Worm (Caenorhabditis elegans): ENCODE measurements around the gene K07C11.8.

DNA sequence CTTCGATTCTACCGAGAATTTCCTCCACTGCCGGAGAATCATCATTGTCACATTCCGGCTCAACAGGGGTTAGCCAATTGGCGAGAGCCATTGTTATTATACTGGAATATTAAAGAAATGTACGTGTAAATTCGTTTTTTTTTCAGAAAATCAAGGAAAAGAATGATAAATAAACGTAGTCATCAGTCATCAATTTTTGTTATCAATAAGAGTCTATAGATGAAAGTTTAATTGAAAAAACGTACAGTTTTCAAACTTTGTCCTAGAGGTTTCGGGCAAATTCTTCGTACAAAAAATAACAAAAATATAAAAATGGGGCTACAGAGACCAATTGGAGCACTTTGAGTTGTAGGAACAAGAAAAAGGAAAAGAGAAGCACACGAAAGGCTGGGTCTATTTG lies 18.7 kb downstream of the K07C11.8 start, which contains the start of gene F20D6.11:
- TF ChIP-seq klf-2 (GFP tag; conservative IDR thresholded peaks at IDR 0.05), result no peak
- TF ChIP-seq ztf-29 (GFP tag; IDR thresholded peaks at IDR 0.05), result no peak
- no peak for TF ChIP-seq ref-1 (GFP tag; conservative IDR thresholded peaks at IDR 0.05)
- TF ChIP-seq cog-1 (tag; optimal IDR thresholded peaks at IDR 0.05), result no peak
- no peak for TF ChIP-seq flt-1 (GFP tag; IDR thresholded peaks at IDR 0.05)
- no peak for TF ChIP-seq ztf-23 (GFP tag; IDR thresholded peaks at IDR 0.05)
- TF ChIP-seq med-1 (GFP tag; optimal IDR thresholded peaks at IDR 0.05; ENCODE audit: insufficient read depth), result no peak
- TF ChIP-seq T22C8.4 (GFP tag; IDR thresholded peaks at IDR 0.05), result no peak
